Worm (Caenorhabditis elegans) whole organism, L1 larva: ENCODE results near the gene ugt-56.

Source experiments
- ceh-82 ChIP-seq, 3 experiments: fragments of 150-350 bp in 1 of 3; sonication (generic microtip) in 2 of 3; optimal IDR thresholded peaks; 2 replicates each; lab custom pipeline; 2014 to 2017; ENCODE audit warnings: missing biosample characterization in 3 of 3, missing genetic modification characterization in 3 of 3
- ets-5 ChIP-seq: fragments of 200-800 bp; sonication (Bioruptor generic); IDR thresholded peaks from 2 replicates; pipeline ENCODE4 v1.3.6; 2022; ENCODE audit warnings: missing genetic modification characterization, missing compliant biosample characterization
- mdl-1 ChIP-seq, 2 experiments: fragments of 150-350 bp; optimal IDR thresholded peaks; 2 replicates each; lab custom pipeline; 2014 to 2017; ENCODE audit warnings: missing biosample characterization in 2 of 2, missing genetic modification characterization in 2 of 2, inconsistent platforms in 1 of 2
- nhr-19 ChIP-seq: fragments of 200-800 bp; sonication (Bioruptor generic); conservative IDR thresholded peaks from 2 replicates; pipeline ENCODE4 v1.3.6; 2022; ENCODE audit warnings: missing genetic modification characterization, missing compliant biosample characterization
- sox-4 ChIP-seq: sonication (generic microtip); optimal IDR thresholded peaks from 2 replicates; lab custom pipeline; 2016; ENCODE audit warnings: missing genetic modification characterization, missing compliant biosample characterization
- unc-86 ChIP-seq: sonication (generic microtip); optimal IDR thresholded peaks from 2 replicates; lab custom pipeline; 2016; ENCODE audit warnings: missing genetic modification characterization, missing compliant biosample characterization

- no peak for TF ChIP-seq mdl-1 (tag; optimal IDR thresholded peaks at IDR 0.05; lab: Kevin White, UChicago)
- TF ChIP-seq unc-86 (tag; lab: Kevin White, UChicago) = no peak
- TF ChIP-seq nhr-19 = no peak
- TF ChIP-seq sox-4 = no peak
- no peak for TF ChIP-seq ceh-82 (tag; optimal IDR thresholded peaks at IDR 0.05; lab: Kevin White, UChicago)
- no peak for TF ChIP-seq ets-5 (GFP tag; lab: Robert Waterston, UW)
Observed at ce11 chrV:12298184-12298583, 39.4 kb downstream of the ugt-56 start.
